Fruit fly (Drosophila melanogaster) ovary, adult (tissue): ENCODE results near the gene mex1.
A peak's percentile ranks its signal among the peaks of the same experiment; 100 is the strongest.

Source experiments
- CG17801 ChIP-seq: fragments of 200-800 bp; optimal IDR thresholded peaks from 2 replicates; lab custom pipeline; 2019; ENCODE audit warnings: missing biosample characterization, mild to moderate bottlenecking, missing genetic modification characterization, moderate library complexity; ENCODE audit not compliant: partially characterized antibody

Gene mex1

dm6 chr3L:15540682-15541081 lies 21.3 kb upstream of the mex1 start:
- no peak for TF ChIP-seq CG17801 (GFP tag; lab: Kevin White, UChicago)

dm6 chr3L:15539903-15540409 lies 20.6 kb upstream of the mex1 start:
- TF ChIP-seq CG17801 (GFP tag; lab: Kevin White, UChicago) = peak; percentile 17

- TF ChIP-seq CG17801 (GFP tag; lab: Kevin White, UChicago) = no peak
These were observed 19.4 kb upstream of the mex1 start for dm6 chr3L:15538582-15539490.

- no peak for TF ChIP-seq CG17801 (GFP tag; lab: Kevin White, UChicago)
These were observed 18.7 kb upstream of the mex1 start for dm6 chr3L:15537916-15538581.

dm6 chr3L:15536550-15536949 lies 17.2 kb upstream of the mex1 start:
- TF ChIP-seq CG17801 (GFP tag; lab: Kevin White, UChicago) = no peak

- TF ChIP-seq CG17801 (GFP tag; lab: Kevin White, UChicago) = no peak
These were observed 16.4 kb upstream of the mex1 start for dm6 chr3L:15535800-15536225.

dm6 chr3L:15535228-15535598 lies 15.8 kb upstream of the mex1 start, which contains the start of gene CrebA:
Gene CrebA, plus strand, starts transcription at chr3L:15535395.
- TF ChIP-seq CG17801 (GFP tag; lab: Kevin White, UChicago) = peak; percentile 1

- TF ChIP-seq CG17801 (GFP tag; lab: Kevin White, UChicago) = no peak
These were observed 15.2 kb upstream of the mex1 start for dm6 chr3L:15534274-15535227.

dm6 chr3L:15533402-15534129 lies 14.2 kb upstream of the mex1 start:
- TF ChIP-seq CG17801 (GFP tag; lab: Kevin White, UChicago) = no peak

dm6 chr3L:15532368-15533030 lies 13.1 kb upstream of the mex1 start:
- TF ChIP-seq CG17801 (GFP tag; lab: Kevin White, UChicago) = no peak

- TF ChIP-seq CG17801 (GFP tag; lab: Kevin White, UChicago) = no peak
These were observed 12.3 kb upstream of the mex1 start, which contains the start of gene CG43248 for dm6 chr3L:15531423-15532325. Gene CG43248, minus strand, starts transcription at chr3L:15531473.

dm6 chr3L:15530638-15531225 lies 11.3 kb upstream of the mex1 start:
- TF ChIP-seq CG17801 (GFP tag; lab: Kevin White, UChicago) = no peak
